Worm (Caenorhabditis elegans) whole organism, early embryonic: ENCODE measurements around the gene mif-1.

Source experiments
- F13C5.2 ChIP-seq: sonication (generic microtip); optimal IDR thresholded peaks from 2 replicates; lab custom pipeline; 2017; ENCODE audit warnings: mild to moderate bottlenecking, missing genetic modification characterization, inconsistent platforms, missing compliant biosample characterization
- ama-1 ChIP-seq: fragments of 150-350 bp; optimal IDR thresholded peaks from 2 replicates; lab custom pipeline; 2014
- ceh-13 ChIP-seq: fragments of 200-800 bp; sonication (Bioruptor generic); optimal IDR thresholded peaks from 2 replicates; lab custom pipeline; 2018; ENCODE audit warnings: mild to moderate bottlenecking, missing genetic modification characterization, missing compliant biosample characterization
- ets-7 ChIP-seq: sonication (generic microtip); optimal IDR thresholded peaks from 2 replicates; lab custom pipeline; 2016; ENCODE audit warnings: missing genotype, missing genetic modification characterization, missing compliant biosample characterization
- hmbx-1 ChIP-seq: sonication (generic microtip); optimal IDR thresholded peaks from 2 replicates; lab custom pipeline; 2016; ENCODE audit warnings: mild to moderate bottlenecking, missing genetic modification characterization, missing compliant biosample characterization
- hmg-4 ChIP-seq: fragments of 200-800 bp; sonication (Bioruptor generic); optimal IDR thresholded peaks from 2 replicates; lab custom pipeline; 2018; ENCODE audit warnings: mild to moderate bottlenecking, missing genetic modification characterization, missing compliant biosample characterization
- pes-1 ChIP-seq: fragments of 200-800 bp; sonication (Bioruptor generic); IDR thresholded peaks from 2 replicates; pipeline ENCODE4 v1.3.6; 2022; ENCODE audit warnings: missing genetic modification reagents, missing genetic modification characterization, missing compliant biosample characterization
- tbx-37 ChIP-seq: fragments of 200-800 bp; sonication (Bioruptor generic); conservative IDR thresholded peaks from 2 replicates; pipeline ENCODE4 v1.3.6; 2022; ENCODE audit warnings: missing genetic modification reagents, missing genetic modification characterization, missing compliant biosample characterization

ce11 chrIII:11856852-11857251, 8.9 kb downstream of the mif-1 start:
- TF ChIP-seq tbx-37 (GFP tag; lab: Robert Waterston, UW) = no peak
- no peak for TF ChIP-seq ets-7 (tag; lab: Kevin White, UChicago)
- no peak for TF ChIP-seq ama-1
- no peak for TF ChIP-seq hmbx-1 (tag; lab: Kevin White, UChicago)
- no peak for TF ChIP-seq ceh-13 (GFP tag; lab: Kevin White, UChicago)
- no peak for TF ChIP-seq F13C5.2 (tag; lab: Kevin White, UChicago)
- no peak for TF ChIP-seq hmg-4
- TF ChIP-seq pes-1 (GFP tag; lab: Robert Waterston, UW) = no peak
